Worm (Caenorhabditis elegans) whole organism, early embryonic: ENCODE data around the gene cutl-23.

ENCODE experiments used
- B0310.2 ChIP-seq: sonication (generic microtip); optimal IDR thresholded peaks from 2 replicates; lab custom pipeline; 2016; ENCODE audit warnings: mild to moderate bottlenecking, missing genetic modification characterization, missing compliant biosample characterization
- aly-1 ChIP-seq: sonication (generic microtip); optimal IDR thresholded peaks from 2 replicates; lab custom pipeline; 2016; ENCODE audit warnings: missing genetic modification characterization, missing compliant biosample characterization
- ama-1 ChIP-seq: fragments of 150-350 bp; optimal IDR thresholded peaks from 2 replicates; lab custom pipeline; 2014
- ceh-13 ChIP-seq: fragments of 200-800 bp; sonication (Bioruptor generic); optimal IDR thresholded peaks from 2 replicates; lab custom pipeline; 2018; ENCODE audit warnings: mild to moderate bottlenecking, missing genetic modification characterization, missing compliant biosample characterization
- ceh-36 ChIP-seq: sonication (generic microtip); optimal IDR thresholded peaks from 2 replicates; lab custom pipeline; 2016; ENCODE audit warnings: missing genetic modification characterization, inconsistent platforms, missing compliant biosample characterization
- ets-7 ChIP-seq: sonication (generic microtip); optimal IDR thresholded peaks from 2 replicates; lab custom pipeline; 2016; ENCODE audit warnings: missing genotype, missing genetic modification characterization, missing compliant biosample characterization
- flt-1 ChIP-seq: fragments of 200-800 bp; sonication (Bioruptor generic); IDR thresholded peaks from 2 replicates; pipeline ENCODE4 v1.3.6; 2022; ENCODE audit warnings: missing genetic modification characterization, missing compliant biosample characterization
- hmg-4 ChIP-seq: fragments of 200-800 bp; sonication (Bioruptor generic); optimal IDR thresholded peaks from 2 replicates; lab custom pipeline; 2018; ENCODE audit warnings: mild to moderate bottlenecking, missing genetic modification characterization, missing compliant biosample characterization
- hnd-1 ChIP-seq: sonication (generic microtip); optimal IDR thresholded peaks from 2 replicates; lab custom pipeline; 2016; ENCODE audit warnings: missing genetic modification characterization, missing compliant biosample characterization
- pes-1 ChIP-seq: fragments of 200-800 bp; sonication (Bioruptor generic); IDR thresholded peaks from 2 replicates; pipeline ENCODE4 v1.3.6; 2022; ENCODE audit warnings: missing genetic modification reagents, missing genetic modification characterization, missing compliant biosample characterization
- scrt-1 ChIP-seq: fragments of 200-800 bp; sonication (Bioruptor generic); IDR thresholded peaks from 2 replicates; pipeline ENCODE4 v1.3.6; 2022; ENCODE audit warnings: missing genetic modification characterization, missing compliant biosample characterization
- sea-1 ChIP-seq: fragments of 200-800 bp; sonication (Bioruptor generic); conservative IDR thresholded peaks from 2 replicates; pipeline ENCODE4 v1.3.6; 2022; ENCODE audit warnings: missing genetic modification characterization, missing compliant biosample characterization
- tbx-37 ChIP-seq: fragments of 200-800 bp; sonication (Bioruptor generic); conservative IDR thresholded peaks from 2 replicates; pipeline ENCODE4 v1.3.6; 2022; ENCODE audit warnings: missing genetic modification reagents, missing genetic modification characterization, missing compliant biosample characterization
- tra-4 ChIP-seq: sonication (generic microtip); optimal IDR thresholded peaks from 2 replicates; lab custom pipeline; 2017; ENCODE audit warnings: missing genetic modification characterization, missing compliant biosample characterization

ce11 chrIII:5814098-5814497, 44.1 kb downstream of the cutl-23 start:
- no peak for TF ChIP-seq ama-1 (lab: Kevin White, UChicago)
- no peak for TF ChIP-seq tra-4 (tag; lab: Kevin White, UChicago)
- no peak for TF ChIP-seq flt-1 (GFP tag; lab: Robert Waterston, UW)
- no peak for TF ChIP-seq pes-1
- TF ChIP-seq sea-1 (GFP tag; lab: Robert Waterston, UW): no peak
- no peak for TF ChIP-seq ceh-13 (GFP tag; lab: Kevin White, UChicago)
- TF ChIP-seq ceh-36 (tag; lab: Kevin White, UChicago): no peak
- no peak for TF ChIP-seq aly-1 (tag; lab: Kevin White, UChicago)
- TF ChIP-seq ets-7 (tag; lab: Kevin White, UChicago): no peak
- no peak for TF ChIP-seq tbx-37 (GFP tag; lab: Robert Waterston, UW)
- no peak for TF ChIP-seq hmg-4
- no peak for TF ChIP-seq scrt-1 (GFP tag; lab: Robert Waterston, UW)
- TF ChIP-seq B0310.2 (tag; lab: Kevin White, UChicago): no peak
- no peak for TF ChIP-seq hnd-1 (tag; lab: Kevin White, UChicago)
